Fruit fly (Drosophila melanogaster): ENCODE results near the gene tkv.

tkv gene

DNA sequence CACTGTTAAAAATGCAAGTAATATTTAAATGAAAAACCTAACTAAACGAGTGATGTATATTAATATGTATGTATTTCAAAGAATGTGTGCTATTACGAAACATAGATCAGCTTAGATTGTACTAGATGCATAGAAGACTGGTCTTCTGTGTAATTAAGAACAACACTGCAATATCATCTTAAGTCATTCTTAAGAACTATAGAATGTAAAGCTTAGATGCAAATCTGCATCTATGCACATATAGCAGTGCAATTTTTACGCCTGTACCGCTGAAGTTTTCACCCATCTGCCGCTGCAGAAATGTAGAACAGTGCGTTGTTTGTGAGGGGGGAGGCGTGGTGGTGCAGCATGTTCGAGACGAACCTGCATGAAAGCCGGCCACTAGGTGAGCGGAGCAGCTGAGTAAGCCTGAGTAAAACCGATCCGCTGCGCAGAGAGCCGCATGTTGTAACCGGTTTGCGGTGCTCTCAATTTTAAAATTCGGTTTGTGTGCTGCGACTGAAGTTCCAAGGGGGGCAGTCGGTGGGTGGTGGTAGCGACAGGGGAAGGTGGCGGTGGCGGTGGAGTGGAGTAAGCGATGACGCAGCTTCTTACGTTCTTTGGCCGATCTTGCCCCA lies 25.6 kb upstream of the tkv start (continued):
- TF ChIP-seq Dfd (GFP tag; optimal IDR thresholded peaks at IDR 0.05) = no peak
- peak; percentile 19 for TF ChIP-seq sug (tag; optimal IDR thresholded peaks at IDR 0.05)
- TF ChIP-seq CG3281 (GFP tag; optimal IDR thresholded peaks at IDR 0.05) = no peak
- TF ChIP-seq sr (GFP tag; IDR thresholded peaks at IDR 0.05) = no peak
- TF ChIP-seq CG42726 (GFP tag; IDR thresholded peaks at IDR 0.05; ENCODE audit: partially characterized antibody) = 0 out of 2 replicates have a peak, but pooled peaks have one; percentile 39
- TF ChIP-seq ranshi (GFP tag; IDR thresholded peaks at IDR 0.05) = no peak
- no peak for TF ChIP-seq Antp (GFP tag; optimal IDR thresholded peaks at IDR 0.05)
- TF ChIP-seq kah (GFP tag; optimal IDR thresholded peaks at IDR 0.05) = no peak
- no peak for TF ChIP-seq CG15073 (GFP tag; optimal IDR thresholded peaks at IDR 0.05)
- TF ChIP-seq tin (GFP tag; optimal IDR thresholded peaks at IDR 0.05) = peak; percentile 1
- peak; percentile 11 for TF ChIP-seq CG13424 (tag; optimal IDR thresholded peaks at IDR 0.05)
- peak; percentile 99 for TF ChIP-seq crol (GFP tag; IDR thresholded peaks at IDR 0.05)
- TF ChIP-seq Opbp (GFP tag; IDR thresholded peaks at IDR 0.05; ENCODE audit: partially characterized antibody) = no peak
- no peak for TF ChIP-seq zen (tag; optimal IDR thresholded peaks at IDR 0.05)
- peak; percentile 77 for TF ChIP-seq kay (GFP tag; optimal IDR thresholded peaks at IDR 0.05)
- peak; percentile 8 for TF ChIP-seq cg (GFP tag; optimal IDR thresholded peaks at IDR 0.05)
- TF ChIP-seq Bgb (GFP tag; IDR thresholded peaks at IDR 0.05; ENCODE audit: partially characterized antibody) = peak; percentile 26; the same call in 1 of the 2 replicates
- no peak for TF ChIP-seq cwo (GFP tag; optimal IDR thresholded peaks at IDR 0.05)
- TF ChIP-seq rib (GFP tag; IDR thresholded peaks at IDR 0.05) = 0 out of 2 replicates have a peak, but pooled peaks have one; percentile 43
- no peak for TF ChIP-seq Dip2 (GFP tag; IDR thresholded peaks at IDR 0.05)
- no peak for TF ChIP-seq tio (GFP tag; optimal IDR thresholded peaks at IDR 0.05)
- peak; percentile 14; the same call in 1 of the 2 replicates for TF ChIP-seq Adf1 (GFP tag; IDR thresholded peaks at IDR 0.05)
- TF ChIP-seq hth (optimal IDR thresholded peaks at IDR 0.05) = no peak
- TF ChIP-seq Max (GFP tag; optimal IDR thresholded peaks at IDR 0.05) = no peak
- TF ChIP-seq CoRest (tag; optimal IDR thresholded peaks at IDR 0.05) = peak; percentile 35
- TF ChIP-seq dmrt11E (tag; optimal IDR thresholded peaks at IDR 0.05) = peak; percentile 14
- TF ChIP-seq tup (GFP tag; optimal IDR thresholded peaks at IDR 0.05) = no peak
- no peak for TF ChIP-seq crp (GFP tag; optimal IDR thresholded peaks at IDR 0.05)
- peak; percentile 6 for TF ChIP-seq CG12391 (tag; optimal IDR thresholded peaks at IDR 0.05)
- peak; percentile 42 for TF ChIP-seq Spps (tag; optimal IDR thresholded peaks at IDR 0.05)
- peak; percentile 39 for TF ChIP-seq CG7839 (tag; optimal IDR thresholded peaks at IDR 0.05)
- peak; percentile 5 for TF ChIP-seq CG17802 (tag; optimal IDR thresholded peaks at IDR 0.05)
- peak; percentile 55; the same call in 1 of the 2 replicates for TF ChIP-seq CG31441 (GFP tag; IDR thresholded peaks at IDR 0.05)
- TF ChIP-seq klu (GFP tag; IDR thresholded peaks at IDR 0.05) = no peak
- peak; percentile 72 for TF ChIP-seq kni (GFP tag; optimal IDR thresholded peaks at IDR 0.05)
- peak; percentile 40 for TF ChIP-seq CG1529 (GFP tag; optimal IDR thresholded peaks at IDR 0.05)
- TF ChIP-seq CG10979 (tag; optimal IDR thresholded peaks at IDR 0.05) = peak; percentile 75

DNA sequence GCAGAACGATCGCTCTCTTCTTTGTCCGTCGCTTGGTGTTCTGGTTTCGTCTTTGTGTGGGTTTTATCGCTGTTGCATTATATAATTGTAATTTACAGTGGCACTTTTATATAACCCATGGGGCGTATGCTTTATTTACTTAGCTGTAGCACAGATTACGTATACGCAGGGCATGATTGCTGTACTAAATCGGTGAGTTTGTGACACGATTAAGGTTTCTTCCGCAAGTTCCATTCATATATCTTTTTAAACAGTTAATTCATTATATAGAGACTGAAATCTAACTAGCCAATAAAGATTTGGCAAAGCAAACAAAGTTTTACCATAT lies 24.0 kb upstream of the tkv start:
- no peak for TF ChIP-seq bcd (GFP tag; optimal IDR thresholded peaks at IDR 0.05)
- no peak for TF ChIP-seq Sry-δ (GFP tag; optimal IDR thresholded peaks at IDR 0.05)
- TF ChIP-seq MESR4 (GFP tag; optimal IDR thresholded peaks at IDR 0.05) = no peak
- TF ChIP-seq Pdp1 (GFP tag; optimal IDR thresholded peaks at IDR 0.05) = peak in 1 of 2 experiments; percentile 94
- TF ChIP-seq pfk (GFP tag; optimal IDR thresholded peaks at IDR 0.05) = no peak
- TF ChIP-seq CG11695 (GFP tag; IDR thresholded peaks at IDR 0.05) = no peak
- no peak for TF ChIP-seq tll (GFP tag; optimal IDR thresholded peaks at IDR 0.05)
- peak; percentile 37 for TF ChIP-seq sens (GFP tag)
- TF ChIP-seq CG8359 (GFP tag; optimal IDR thresholded peaks at IDR 0.05; ENCODE audit: borderline replicate concordance) = peak; percentile 26
- no peak for TF ChIP-seq slou (GFP tag; optimal IDR thresholded peaks at IDR 0.05)
- peak; percentile 2 for TF ChIP-seq Med (GFP tag)
- peak; percentile 39 for TF ChIP-seq CG5180 (GFP tag; optimal IDR thresholded peaks at IDR 0.05)
- TF ChIP-seq lbe (GFP tag; optimal IDR thresholded peaks at IDR 0.05) = peak; percentile 59
- TF ChIP-seq CG31224 (GFP tag; IDR thresholded peaks at IDR 0.05) = no peak
- no peak for TF ChIP-seq Camta (GFP tag; optimal IDR thresholded peaks at IDR 0.05)
